Fruit fly (Drosophila melanogaster): ENCODE data around the gene TrxT.

Gene TrxT

dm6 chrX:5322459-5322883 is 10.8 kb upstream of the TrxT start, which contains the start of gene Rnp4F (continued):
- TF ChIP-seq sisA (GFP tag; IDR thresholded peaks at IDR 0.05) (peak; percentile 79), CG14860 (GFP tag; IDR thresholded peaks at IDR 0.05; ENCODE audit: partially characterized antibody) (peak; percentile 72), CG10979 (tag; optimal IDR thresholded peaks at IDR 0.05) (no peak), CG3726 (GFP tag; IDR thresholded peaks at IDR 0.05) (no peak), NfI (GFP tag; optimal IDR thresholded peaks at IDR 0.05) (peak; percentile 64), Sry-δ (GFP tag; optimal IDR thresholded peaks at IDR 0.05) (peak; percentile 94), C15 (GFP tag; IDR thresholded peaks at IDR 0.05) (0 out of 3 replicates have a peak, but pooled peaks have one; percentile 12), CG6765 (GFP tag; optimal IDR thresholded peaks at IDR 0.05) (no peak), Atf6 (GFP tag; IDR thresholded peaks at IDR 0.05) (peak; percentile 51), Atf3 (GFP tag; optimal IDR thresholded peaks at IDR 0.05) (peak; percentile 57), lab (GFP tag; optimal IDR thresholded peaks at IDR 0.05) (no peak), CG1832 (GFP tag; optimal IDR thresholded peaks at IDR 0.05) (no peak), ash1 (GFP tag; optimal IDR thresholded peaks at IDR 0.05) (no peak), CG3065 (GFP tag; optimal IDR thresholded peaks at IDR 0.05) (peak; percentile 26), tll (GFP tag; optimal IDR thresholded peaks at IDR 0.05) (no peak), Nf-YC (tag; optimal IDR thresholded peaks at IDR 0.05) (peak; percentile 21), Deaf1 (tag; optimal IDR thresholded peaks at IDR 0.05) (no peak), CG3995 (GFP tag; optimal IDR thresholded peaks at IDR 0.05) (peak; percentile 66), Dip2 (GFP tag; IDR thresholded peaks at IDR 0.05) (no peak), ttk (GFP tag; IDR thresholded peaks at IDR 0.05) (peak; percentile 57; the same call in 1 of the 2 replicates), CG6175 (GFP tag; IDR thresholded peaks at IDR 0.05) (0 out of 3 replicates have a peak, but pooled peaks have one; percentile 42), Aef1 (GFP tag; IDR thresholded peaks at IDR 0.05) (peak; percentile 67), seq (GFP tag; IDR thresholded peaks at IDR 0.05) (no peak), Six4 (GFP tag; optimal IDR thresholded peaks at IDR 0.05) (peak; percentile 32), emc (GFP tag; optimal IDR thresholded peaks at IDR 0.05) (peak; percentile 67), CHES-1-like (GFP tag; optimal IDR thresholded peaks at IDR 0.05) (peak; percentile 81), CG3838 (GFP tag; optimal IDR thresholded peaks at IDR 0.05) (no peak), oc (tag; optimal IDR thresholded peaks at IDR 0.05) (no peak), CG12744 (GFP tag; optimal IDR thresholded peaks at IDR 0.05) (peak; percentile 44), ro (GFP tag; IDR thresholded peaks at IDR 0.05) (no peak), CG10959 (GFP tag; IDR thresholded peaks at IDR 0.05) (peak; percentile 25; the same call in 1 of the 2 replicates), Max (GFP tag; optimal IDR thresholded peaks at IDR 0.05) (peak; percentile 47), E2f2 (GFP tag; IDR thresholded peaks at IDR 0.05) (peak; percentile 52), Blimp-1 (GFP tag; optimal IDR thresholded peaks at IDR 0.05) (no peak), wdn (GFP tag; IDR thresholded peaks at IDR 0.05) (no peak; the same call in 1 of the 2 replicates), CG8388 (GFP tag; optimal IDR thresholded peaks at IDR 0.05) (no peak), CG14014 (GFP tag; IDR thresholded peaks at IDR 0.05) (peak; percentile 57; the same call in 1 of the 2 replicates), CG4404 (GFP tag; IDR thresholded peaks at IDR 0.05) (peak; percentile 73), CG13296 (GFP tag; optimal IDR thresholded peaks at IDR 0.05) (peak; percentile 42), Xbp1 (GFP tag; optimal IDR thresholded peaks at IDR 0.05) (peak; percentile 80), cad (GFP tag; optimal IDR thresholded peaks at IDR 0.05) (no peak), gsb-n (tag; optimal IDR thresholded peaks at IDR 0.05) (no peak), ranshi (GFP tag; IDR thresholded peaks at IDR 0.05) (peak; percentile 71), CG5245 (GFP tag; optimal IDR thresholded peaks at IDR 0.05) (peak; percentile 35), vvl (GFP tag; IDR thresholded peaks at IDR 0.05) (peak; percentile 75), dimm (GFP tag; IDR thresholded peaks at IDR 0.05) (no peak), Drgx (GFP tag; IDR thresholded peaks at IDR 0.05) (peak; percentile 47; the same call in 1 of the 2 replicates), gfzf (GFP tag; optimal IDR thresholded peaks at IDR 0.05) (peak; percentile 65), zf30C (GFP tag; optimal IDR thresholded peaks at IDR 0.05) (no peak), hth (optimal IDR thresholded peaks at IDR 0.05) (no peak), Hr3 (GFP tag; optimal IDR thresholded peaks at IDR 0.05) (peak; percentile 67), Hmx (GFP tag; optimal IDR thresholded peaks at IDR 0.05) (no peak)

Data from whole organism, embryonic.